Worm (Caenorhabditis elegans): ENCODE data around the gene sdz-8.

The sdz-8 gene

DNA sequence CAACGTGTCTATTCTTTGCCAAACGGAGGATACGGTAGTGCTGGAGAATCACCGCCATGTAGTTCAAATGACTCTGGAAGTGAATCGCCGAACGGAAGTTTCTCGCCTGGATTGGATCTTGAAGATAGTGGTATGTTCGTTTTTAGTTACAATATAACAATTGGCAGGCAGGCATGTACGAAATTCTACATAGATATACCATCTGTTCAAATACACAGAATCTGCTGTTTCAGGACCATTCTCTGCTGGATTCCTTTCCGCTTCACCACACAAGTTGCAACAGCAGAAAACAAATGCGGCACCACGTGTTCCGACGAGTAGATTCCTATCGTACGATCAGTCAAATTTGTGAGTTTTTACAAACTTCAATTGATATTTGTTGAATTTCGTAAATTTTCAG, 23.5 kb upstream of the sdz-8 start:
- TF ChIP-seq efl-1 (optimal IDR thresholded peaks at IDR 0.05), result no peak
- TF ChIP-seq efl-1 (GFP tag; optimal IDR thresholded peaks at IDR 0.05 in 1 of 2), result peak in 1 of 2 experiments; percentile 21
- no peak for TF ChIP-seq nhr-28 (tag; optimal IDR thresholded peaks at IDR 0.05)

DNA sequence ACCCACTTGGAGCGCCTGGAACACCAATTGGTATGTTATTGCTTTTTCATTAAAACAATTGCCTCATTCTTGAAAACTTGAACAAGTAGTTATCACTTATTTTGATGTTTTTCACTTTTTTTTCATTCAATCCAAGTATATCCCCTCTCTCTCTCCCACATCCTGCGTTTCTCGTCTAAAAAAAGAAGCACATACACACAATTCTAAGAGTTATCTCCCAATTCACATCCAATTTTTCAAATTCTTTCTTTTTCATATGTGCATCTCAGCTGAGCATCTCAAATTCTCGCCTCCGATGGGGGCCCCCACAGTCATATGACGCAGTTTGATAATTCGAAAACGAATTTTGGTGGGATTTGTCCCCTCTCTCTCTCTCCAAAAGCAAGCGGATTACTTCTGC, 20.7 kb upstream of the sdz-8 start:
- no peak for TF ChIP-seq C34B4.2 (tag; optimal IDR thresholded peaks at IDR 0.05)
- TF ChIP-seq mef-2 (tag; optimal IDR thresholded peaks at IDR 0.05), result no peak
- TF ChIP-seq hlh-17 (GFP tag; optimal IDR thresholded peaks at IDR 0.05; ENCODE audit: borderline replicate concordance), result no peak
- TF ChIP-seq fkh-4 (tag; optimal IDR thresholded peaks at IDR 0.05; ENCODE audit: borderline replicate concordance), result no peak
- TF ChIP-seq irx-1 (tag; optimal IDR thresholded peaks at IDR 0.05), result no peak
- no peak for TF ChIP-seq nhr-90 (tag; optimal IDR thresholded peaks at IDR 0.05; ENCODE audit: poor library complexity)
- TF ChIP-seq lsy-2 (tag; optimal IDR thresholded peaks at IDR 0.05), result no peak
- TF ChIP-seq efl-3 (GFP tag; optimal IDR thresholded peaks at IDR 0.05), result no peak
- no peak for TF ChIP-seq C04F5.9 (tag; optimal IDR thresholded peaks at IDR 0.05)
- no peak for TF ChIP-seq snpc-4 (tag; optimal IDR thresholded peaks at IDR 0.05)
- TF ChIP-seq elt-2 (tag; optimal IDR thresholded peaks at IDR 0.05), result no peak
- no peak for TF ChIP-seq fkh-8 (tag; optimal IDR thresholded peaks at IDR 0.05)
- peak; percentile 46 for TF ChIP-seq nhr-85 (tag)
- TF ChIP-seq ztf-11 (tag; optimal IDR thresholded peaks at IDR 0.05), result no peak
- no peak for TF ChIP-seq zag-1 (tag; optimal IDR thresholded peaks at IDR 0.05)
- no peak for TF ChIP-seq xbp-1 (tag; optimal IDR thresholded peaks at IDR 0.05)
- TF ChIP-seq vab-15 (tag; optimal IDR thresholded peaks at IDR 0.05), result no peak
- no peak for TF ChIP-seq nhr-19 (GFP tag; conservative IDR thresholded peaks at IDR 0.05)
- no peak for TF ChIP-seq grh-1 (GFP tag; IDR thresholded peaks at IDR 0.05)
- no peak for TF ChIP-seq nhr-28 (tag; optimal IDR thresholded peaks at IDR 0.05)
- TF ChIP-seq lin-14 (GFP tag; optimal IDR thresholded peaks at IDR 0.05), result peak; percentile 62
- TF ChIP-seq blmp-1 (tag; optimal IDR thresholded peaks at IDR 0.05), result no peak
- no peak for TF ChIP-seq snu-23 (GFP tag; optimal IDR thresholded peaks at IDR 0.05)
- TF ChIP-seq pag-3 (tag; optimal IDR thresholded peaks at IDR 0.05; ENCODE audit: borderline replicate concordance, insufficient read depth), result no peak
- no peak for TF ChIP-seq efl-1 (optimal IDR thresholded peaks at IDR 0.05)
- TF ChIP-seq efl-1 (GFP tag; optimal IDR thresholded peaks at IDR 0.05 in 1 of 2), result peak in 1 of 2 experiments; percentile 83
- TF ChIP-seq ama-1 (optimal IDR thresholded peaks at IDR 0.05), result no peak
- no peak for TF ChIP-seq sox-4 (tag; optimal IDR thresholded peaks at IDR 0.05)

DNA sequence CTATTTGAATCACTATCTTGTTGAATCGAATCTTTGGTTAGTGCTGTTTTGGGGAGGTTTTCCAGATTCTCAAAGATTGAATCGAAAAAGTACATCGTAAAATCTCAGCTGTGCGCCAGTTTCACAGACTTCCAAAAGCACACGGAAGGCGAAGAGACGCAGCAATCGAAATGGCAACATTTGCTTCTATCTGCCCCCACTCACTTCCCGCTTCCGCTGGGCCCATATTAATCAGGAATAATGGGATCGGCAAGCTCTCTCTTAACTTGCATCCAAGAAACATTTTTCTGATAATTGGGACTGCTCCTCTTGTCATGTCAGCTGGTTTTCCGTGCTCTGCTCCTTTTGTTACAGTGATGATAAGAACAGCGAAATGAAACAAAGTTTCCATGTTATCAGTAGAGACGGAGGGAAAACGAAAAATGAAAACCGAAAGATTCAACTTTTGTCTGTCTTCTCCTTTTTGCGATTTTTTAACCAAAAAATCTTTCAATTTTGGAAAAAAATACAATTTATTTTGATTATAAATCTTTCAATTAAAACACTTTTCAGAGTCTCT, 19.6 kb upstream of the sdz-8 start:
- TF ChIP-seq alr-1 (tag; optimal IDR thresholded peaks at IDR 0.05; ENCODE audit: borderline replicate concordance) (no peak), lin-13 (GFP tag; optimal IDR thresholded peaks at IDR 0.05) (no peak), nhr-85 (tag) (peak; percentile 34), lin-35 (GFP tag; optimal IDR thresholded peaks at IDR 0.05) (peak in 1 of 2 experiments; percentile 38), nhr-47 (tag; optimal IDR thresholded peaks at IDR 0.05) (peak; percentile 0), lin-14 (GFP tag; optimal IDR thresholded peaks at IDR 0.05) (peak; percentile 61), efl-1 (optimal IDR thresholded peaks at IDR 0.05) (no peak), efl-1 (GFP tag; optimal IDR thresholded peaks at IDR 0.05 in 1 of 2) (peak in 1 of 2 experiments; percentile 90), mep-1 (tag; optimal IDR thresholded peaks at IDR 0.05) (peak; percentile 10), nhr-20 (tag; optimal IDR thresholded peaks at IDR 0.05) (peak; percentile 1), rnt-1 (tag; optimal IDR thresholded peaks at IDR 0.05) (peak; percentile 67), ceh-8 (GFP tag; optimal IDR thresholded peaks at IDR 0.05) (no peak), tbx-2 (tag; optimal IDR thresholded peaks at IDR 0.05) (no peak), lsy-2 (tag; optimal IDR thresholded peaks at IDR 0.05) (peak in 1 of 2 experiments; percentile 37), jun-1 (tag; optimal IDR thresholded peaks at IDR 0.05) (no peak), snu-23 (GFP tag; optimal IDR thresholded peaks at IDR 0.05) (peak; percentile 11), blmp-1 (tag; optimal IDR thresholded peaks at IDR 0.05) (peak; percentile 51), nhr-71 (tag; optimal IDR thresholded peaks at IDR 0.05) (peak; percentile 55), elt-2 (tag; optimal IDR thresholded peaks at IDR 0.05) (peak; percentile 66), hlh-17 (GFP tag; optimal IDR thresholded peaks at IDR 0.05; ENCODE audit: borderline replicate concordance) (no peak), nhr-19 (GFP tag; conservative IDR thresholded peaks at IDR 0.05) (peak; percentile 17; the same call in 1 of the 2 replicates), vab-15 (tag; optimal IDR thresholded peaks at IDR 0.05) (no peak)

All from whole organism, L1 larva.